Fruit fly (Drosophila melanogaster) whole organism, pupa: ENCODE data around the gene zormin.

Source experiments
- CG10348 ChIP-seq: fragments of 200-800 bp; sonication (Bioruptor generic); IDR thresholded peaks from 2 replicates; pipeline ENCODE4 v1.3.6; 2022; ENCODE audit warnings: missing biosample characterization, missing genetic modification characterization
- CG12605 ChIP-seq: fragments of 200-800 bp; sonication (Bioruptor generic); IDR thresholded peaks from 2 replicates; pipeline ENCODE4 v1.3.6; 2022; ENCODE audit warnings: missing biosample characterization, missing genetic modification characterization
- CG13204 ChIP-seq: fragments of 200-800 bp; sonication (Bioruptor generic); optimal IDR thresholded peaks from 2 replicates; lab custom pipeline; 2018; ENCODE audit warnings: missing biosample characterization, mild to moderate bottlenecking, missing genetic modification characterization, moderate library complexity
- CG14655 ChIP-seq: fragments of 200-800 bp; sonication (Bioruptor generic); optimal IDR thresholded peaks from 3 replicates; lab custom pipeline; 2017; ENCODE audit warnings: mild to moderate bottlenecking, missing biosample characterization, missing genetic modification reagents, missing genetic modification characterization
- CG15710 ChIP-seq: fragments of 200-800 bp; sonication (Bioruptor generic); optimal IDR thresholded peaks from 2 replicates; lab custom pipeline; 2018; ENCODE audit warnings: missing biosample characterization, mild to moderate bottlenecking, missing genetic modification characterization, moderate library complexity
- CG17806 ChIP-seq: fragments of 200-800 bp; sonication (Bioruptor generic); optimal IDR thresholded peaks from 2 replicates; lab custom pipeline; 2018; ENCODE audit warnings: missing biosample characterization, mild to moderate bottlenecking, missing genetic modification characterization, moderate library complexity
- CG32121 ChIP-seq: fragments of 200-800 bp; sonication (Bioruptor generic); IDR thresholded peaks from 2 replicates; pipeline ENCODE4 v1.3.6; 2022; ENCODE audit warnings: missing biosample characterization, missing genetic modification characterization
- CG34367 ChIP-seq: fragments of 200-800 bp; sonication (Bioruptor generic); optimal IDR thresholded peaks from 2 replicates; lab custom pipeline; 2018; ENCODE audit warnings: missing biosample characterization, mild to moderate bottlenecking, missing genetic modification characterization
- CG4496 ChIP-seq: fragments of 200-800 bp; sonication (Bioruptor generic); IDR thresholded peaks from 3 replicates; pipeline ENCODE4 v1.3.6; 2022; ENCODE audit warnings: missing biosample characterization, missing genetic modification characterization
- CG8159 ChIP-seq: fragments of 200-800 bp; sonication (Bioruptor generic); optimal IDR thresholded peaks from 3 replicates; lab custom pipeline; 2018; ENCODE audit warnings: missing biosample characterization, mild to moderate bottlenecking, missing genetic modification characterization, moderate library complexity
- CG8301 ChIP-seq: fragments of 200-800 bp; sonication (Bioruptor generic); optimal IDR thresholded peaks from 2 replicates; lab custom pipeline; 2018; ENCODE audit warnings: missing biosample characterization, mild to moderate bottlenecking, missing genetic modification characterization
- CG9948 ChIP-seq: fragments of 200-800 bp; sonication (Bioruptor generic); optimal IDR thresholded peaks from 2 replicates; lab custom pipeline; 2018; ENCODE audit warnings: missing biosample characterization, mild to moderate bottlenecking, missing genetic modification characterization, moderate library complexity
- D1 ChIP-seq: fragments of 200-800 bp; sonication (Bioruptor generic); optimal IDR thresholded peaks from 2 replicates; lab custom pipeline; 2018; ENCODE audit warnings: missing biosample characterization, mild to moderate bottlenecking, missing genetic modification characterization, moderate library complexity
- EcR ChIP-seq: fragments of 200-800 bp; sonication (Bioruptor generic); optimal IDR thresholded peaks from 3 replicates; lab custom pipeline; 2019; ENCODE audit warnings: missing biosample characterization, missing genetic modification characterization, mild to moderate bottlenecking, moderate library complexity, missing genetic modification reagents
- Ets98B ChIP-seq: fragments of 200-800 bp; sonication (Bioruptor generic); IDR thresholded peaks from 2 replicates; pipeline ENCODE4 v1.3.6; 2022; ENCODE audit warnings: missing biosample characterization, missing genetic modification characterization
- Pif1A ChIP-seq: fragments of 200-800 bp; sonication (Bioruptor generic); optimal IDR thresholded peaks from 3 replicates; lab custom pipeline; 2016; ENCODE audit warnings: missing biosample characterization, missing genetic modification characterization
- Pif1B ChIP-seq: fragments of 200-800 bp; sonication (Bioruptor generic); optimal IDR thresholded peaks from 3 replicates; lab custom pipeline; 2016; ENCODE audit warnings: missing biosample characterization, missing genetic modification characterization
- Snoo ChIP-seq: fragments of 200-800 bp; sonication (Bioruptor generic); optimal IDR thresholded peaks from 3 replicates; lab custom pipeline; 2017; ENCODE audit warnings: missing biosample characterization, mild to moderate bottlenecking, missing genetic modification characterization, inconsistent platforms
- fd96Ca ChIP-seq: fragments of 200-800 bp; sonication (Bioruptor generic); IDR thresholded peaks from 3 replicates; pipeline ENCODE4 v1.3.6; 2022; ENCODE audit warnings: missing biosample characterization, missing genetic modification characterization
- gl ChIP-seq: fragments of 200-800 bp; sonication (Bioruptor generic); optimal IDR thresholded peaks from 2 replicates; lab custom pipeline; 2018; ENCODE audit warnings: missing biosample characterization, mild to moderate bottlenecking, missing genetic modification characterization
- rn ChIP-seq: fragments of 200-800 bp; sonication (Bioruptor generic); IDR thresholded peaks from 2 replicates; pipeline ENCODE4 v1.3.6; 2022; ENCODE audit warnings: missing biosample characterization, missing genetic modification characterization

zormin gene

DNA sequence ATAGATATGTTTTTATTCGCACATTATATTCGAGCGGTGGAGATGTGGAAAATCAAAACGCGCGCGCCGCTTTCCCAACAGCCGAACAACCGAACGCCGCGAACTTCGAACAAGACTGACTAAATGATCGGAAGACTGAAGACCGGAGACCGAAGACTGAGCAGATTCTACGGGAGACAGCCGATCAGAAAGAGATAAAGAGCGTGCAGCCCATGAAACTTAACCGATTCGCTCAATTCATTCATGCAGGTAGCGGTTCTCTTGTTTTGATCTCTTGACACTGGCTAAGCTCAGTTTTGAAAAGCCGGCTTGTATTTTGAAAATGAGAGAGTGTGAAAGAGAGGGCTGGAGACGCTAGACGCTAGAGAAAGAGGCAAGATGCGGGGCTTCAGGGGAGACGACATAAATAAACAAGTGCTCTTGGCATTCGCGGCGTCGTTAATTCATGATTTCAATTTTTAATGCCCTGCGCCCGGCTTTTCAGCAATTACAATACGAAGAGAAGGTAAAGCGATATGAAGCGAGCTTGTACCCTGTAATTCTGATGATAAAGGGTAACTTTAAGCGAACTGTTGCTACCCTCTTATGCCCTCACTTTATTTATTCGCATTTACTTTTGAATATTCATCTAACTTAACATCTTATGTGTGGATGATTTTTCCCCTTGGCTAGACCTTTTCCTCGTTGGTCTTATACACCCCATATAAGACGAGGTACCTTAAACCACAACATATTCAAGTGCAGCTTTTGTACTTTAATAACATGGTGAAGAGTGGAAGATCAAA, at the start of gene zormin:
Gene zormin (minus strand): TSS at position 113 of the 785 bp plus-strand sequence.
- TF ChIP-seq CG8159 (tag; lab: Kevin White, UChicago) (peak; percentile 83), Pif1A (peak; percentile 80), Ets98B (no peak; the same call in 1 of the 2 replicates), CG4496 (peak; percentile 68), CG17806 (tag; lab: Kevin White, UChicago) (peak; percentile 81), gl (peak; percentile 58), CG13204 (GFP tag; lab: Kevin White, UChicago) (no peak), CG34367 (tag; lab: Kevin White, UChicago) (peak; percentile 67), CG15710 (tag; lab: Kevin White, UChicago) (peak; percentile 64), EcR (GFP tag; lab: Kevin White, UChicago) (no peak), D1 (peak; percentile 66), Pif1B (GFP tag; lab: Kevin White, UChicago) (peak; percentile 76), CG8301 (tag; lab: Kevin White, UChicago) (peak; percentile 63), fd96Ca (GFP tag; lab: Robert Waterston, UW) (peak; percentile 76; the same call in 2 of the 3 replicates), CG10348 (GFP tag; lab: Robert Waterston, UW) (no peak), rn (GFP tag; lab: Robert Waterston, UW) (no peak), CG14655 (GFP tag; lab: Kevin White, UChicago) (peak; percentile 79), CG9948 (tag; lab: Kevin White, UChicago) (peak; percentile 83), Snoo (tag; lab: Kevin White, UChicago) (peak; percentile 71), CG32121 (no peak), CG12605 (GFP tag; lab: Robert Waterston, UW) (peak; percentile 9; the same call in 1 of the 2 replicates)

- no peak for TF ChIP-seq D1
- TF ChIP-seq CG15710 (tag; lab: Kevin White, UChicago): no peak
- no peak for TF ChIP-seq CG4496
- TF ChIP-seq Snoo (tag; lab: Kevin White, UChicago): no peak
- no peak for TF ChIP-seq gl
- TF ChIP-seq CG34367 (tag; lab: Kevin White, UChicago): no peak
- no peak for TF ChIP-seq Pif1B (GFP tag; lab: Kevin White, UChicago)
- TF ChIP-seq EcR (GFP tag; lab: Kevin White, UChicago): no peak
- TF ChIP-seq CG14655 (GFP tag; lab: Kevin White, UChicago): no peak
- TF ChIP-seq CG8301 (tag; lab: Kevin White, UChicago): no peak
- no peak for TF ChIP-seq CG8159 (tag; lab: Kevin White, UChicago)
- no peak for TF ChIP-seq rn (GFP tag; lab: Robert Waterston, UW)
- TF ChIP-seq CG9948 (tag; lab: Kevin White, UChicago): no peak
- TF ChIP-seq, all 21 proteins: peak for 0
Measured at dm6 chr3L:2196713-2197112, 45.2 kb upstream of the zormin start, which contains the start of gene CG8960. TSS of gene CG8960 (plus strand) at chr3L:2197013.

- TF ChIP-seq CG15710 (tag; lab: Kevin White, UChicago): no peak
- TF ChIP-seq CG12605 (GFP tag; lab: Robert Waterston, UW): no peak
- no peak for TF ChIP-seq Pif1A
- TF ChIP-seq CG10348 (GFP tag; lab: Robert Waterston, UW): no peak
- TF ChIP-seq CG34367 (tag; lab: Kevin White, UChicago): no peak
- TF ChIP-seq rn (GFP tag; lab: Robert Waterston, UW): no peak
- no peak for TF ChIP-seq CG9948 (tag; lab: Kevin White, UChicago)
- TF ChIP-seq CG4496: no peak
- TF ChIP-seq Ets98B: no peak
- no peak for TF ChIP-seq Snoo (tag; lab: Kevin White, UChicago)
Measured at dm6 chr3L:2191994-2192450, 40.5 kb upstream of the zormin start, which contains the start of gene CG5707. TSS of gene CG5707 (minus strand) at chr3L:2192221.

- TF ChIP-seq D1 (no peak), CG8159 (tag; lab: Kevin White, UChicago) (no peak), CG34367 (tag; lab: Kevin White, UChicago) (no peak), CG17806 (tag; lab: Kevin White, UChicago) (no peak), rn (GFP tag; lab: Robert Waterston, UW) (no peak), CG8301 (tag; lab: Kevin White, UChicago) (no peak), CG4496 (no peak), Ets98B (no peak), Snoo (tag; lab: Kevin White, UChicago) (no peak), fd96Ca (GFP tag; lab: Robert Waterston, UW) (no peak), CG14655 (GFP tag; lab: Kevin White, UChicago) (no peak), Pif1A (no peak), CG13204 (GFP tag; lab: Kevin White, UChicago) (no peak), CG32121 (no peak), CG9948 (tag; lab: Kevin White, UChicago) (no peak), CG10348 (GFP tag; lab: Robert Waterston, UW) (no peak), CG15710 (tag; lab: Kevin White, UChicago) (no peak), EcR (GFP tag; lab: Kevin White, UChicago) (no peak), Pif1B (GFP tag; lab: Kevin White, UChicago) (no peak), gl (no peak)
Measured at dm6 chr3L:2191512-2191911, 40.0 kb upstream of the zormin start.

dm6 chr3L:2185630-2186029, 34.1 kb upstream of the zormin start, which contains the start of gene CG13810:
TSS of gene CG13810 (plus strand) at chr3L:2185930.
- TF ChIP-seq gl: no peak
- TF ChIP-seq Pif1A: no peak
- TF ChIP-seq CG9948 (tag; lab: Kevin White, UChicago): no peak
- TF ChIP-seq D1: no peak
- TF ChIP-seq Pif1B (GFP tag; lab: Kevin White, UChicago): no peak
